Worm (Caenorhabditis elegans) whole organism, L3 larva: ENCODE results near the gene F10D2.10.

Source experiments
- ama-1 ChIP-seq: fragments of 150-350 bp; optimal IDR thresholded peaks from 2 replicates; lab custom pipeline; 2018
- ceh-9 ChIP-seq: sonication (generic microtip); optimal IDR thresholded peaks from 2 replicates; lab custom pipeline; 2018; ENCODE audit warnings: missing biosample characterization, missing genetic modification characterization
- egl-27 ChIP-seq: sonication (generic microtip); optimal IDR thresholded peaks from 4 replicates; lab custom pipeline; 2017; ENCODE audit warnings: missing biosample characterization, missing genetic modification reagents, missing genetic modification characterization
- elt-1 ChIP-seq: fragments of 150-350 bp; optimal IDR thresholded peaks from 2 replicates; lab custom pipeline; 2014; ENCODE audit warnings: missing biosample characterization, missing genetic modification characterization
- elt-3 ChIP-seq, 3 experiments: fragments of 150-350 bp in 1 of 3; sonication (generic microtip) in 2 of 3; optimal IDR thresholded peaks; 2 replicates in 2 of 3; 4 replicates in 1 of 3; lab custom pipeline; 2014 to 2017; ENCODE audit warnings: missing biosample characterization in 3 of 3, missing genetic modification characterization in 3 of 3
- eor-1 ChIP-seq, 2 experiments: fragments of 150-350 bp; optimal IDR thresholded peaks; 2 replicates each; lab custom pipeline; 2014 to 2018; ENCODE audit warnings: missing biosample characterization in 2 of 2, missing genetic modification characterization in 2 of 2
- fkh-10 ChIP-seq: sonication (generic microtip); optimal IDR thresholded peaks from 2 replicates; lab custom pipeline; 2017; ENCODE audit warnings: missing biosample characterization, missing genetic modification reagents, missing genetic modification characterization
- fkh-2 ChIP-seq: fragments of 150-350 bp; optimal IDR thresholded peaks from 2 replicates; lab custom pipeline; 2014; ENCODE audit warnings: missing biosample characterization, missing genetic modification reagents, missing genetic modification characterization
- fos-1 ChIP-seq: fragments of 150-350 bp; optimal IDR thresholded peaks from 2 replicates; lab custom pipeline; 2014; ENCODE audit warnings: missing biosample characterization, missing genetic modification characterization
- jun-1 ChIP-seq: fragments of 150-350 bp; optimal IDR thresholded peaks from 2 replicates; lab custom pipeline; 2014; ENCODE audit warnings: missing biosample characterization, missing genetic modification reagents, missing genetic modification characterization
- lin-15B ChIP-seq: fragments of 150-350 bp; optimal IDR thresholded peaks from 2 replicates; lab custom pipeline; 2014; ENCODE audit warnings: missing biosample characterization, missing genetic modification characterization
- lsy-12 ChIP-seq: sonication (generic microtip); optimal IDR thresholded peaks from 2 replicates; lab custom pipeline; 2016; ENCODE audit warnings: mild to moderate bottlenecking, missing genetic modification characterization, missing compliant biosample characterization
- mml-1 ChIP-seq: fragments of 150-350 bp; sonication (generic microtip); optimal IDR thresholded peaks from 3 replicates; lab custom pipeline; 2014; ENCODE audit warnings: missing biosample characterization, missing genetic modification characterization
- nfya-1 ChIP-seq: sonication (generic microtip); optimal IDR thresholded peaks from 2 replicates; lab custom pipeline; 2017; ENCODE audit warnings: missing genetic modification characterization, mild to moderate bottlenecking, missing compliant biosample characterization, antibody characterized with exemption, moderate library complexity; ENCODE audit not compliant: insufficient read depth
- nhr-12 ChIP-seq: fragments of 150-350 bp; optimal IDR thresholded peaks from 2 replicates; lab custom pipeline; 2014; ENCODE audit warnings: missing biosample characterization, missing genetic modification characterization
- nhr-23 ChIP-seq: fragments of 150-350 bp; optimal IDR thresholded peaks from 2 replicates; lab custom pipeline; 2014; ENCODE audit warnings: missing biosample characterization, missing genetic modification reagents, missing genetic modification characterization
- nhr-25 ChIP-seq: sonication (generic microtip); optimal IDR thresholded peaks from 2 replicates; lab custom pipeline; 2017; ENCODE audit warnings: missing biosample characterization, missing genetic modification characterization
- nhr-28 ChIP-seq: fragments of 150-350 bp; optimal IDR thresholded peaks from 2 replicates; lab custom pipeline; 2014; ENCODE audit warnings: missing biosample characterization, missing genetic modification characterization
- nhr-67 ChIP-seq: fragments of 150-350 bp; optimal IDR thresholded peaks from 2 replicates; lab custom pipeline; 2014; ENCODE audit warnings: missing biosample characterization, missing genetic modification characterization
- nhr-76 ChIP-seq: fragments of 150-350 bp; sonication (generic microtip); optimal IDR thresholded peaks from 5 replicates; lab custom pipeline; 2014; ENCODE audit warnings: missing biosample characterization, missing genetic modification characterization
- snpc-4 ChIP-seq: fragments of 150-350 bp; optimal IDR thresholded peaks from 2 replicates; lab custom pipeline; 2014; ENCODE audit warnings: missing biosample characterization, missing genetic modification characterization
- unc-39 ChIP-seq: sonication (generic microtip); optimal IDR thresholded peaks from 4 replicates; lab custom pipeline; 2017; ENCODE audit warnings: missing biosample characterization, missing genetic modification characterization
- unc-62 ChIP-seq: fragments of 150-350 bp; sonication (generic microtip); optimal IDR thresholded peaks from 4 replicates; lab custom pipeline; 2014; ENCODE audit warnings: missing biosample characterization, missing genetic modification reagents, missing genetic modification characterization
- zag-1 ChIP-seq: fragments of 150-350 bp; optimal IDR thresholded peaks from 2 replicates; lab custom pipeline; 2014; ENCODE audit warnings: missing biosample characterization, missing genetic modification characterization

The F10D2.10 gene

DNA sequence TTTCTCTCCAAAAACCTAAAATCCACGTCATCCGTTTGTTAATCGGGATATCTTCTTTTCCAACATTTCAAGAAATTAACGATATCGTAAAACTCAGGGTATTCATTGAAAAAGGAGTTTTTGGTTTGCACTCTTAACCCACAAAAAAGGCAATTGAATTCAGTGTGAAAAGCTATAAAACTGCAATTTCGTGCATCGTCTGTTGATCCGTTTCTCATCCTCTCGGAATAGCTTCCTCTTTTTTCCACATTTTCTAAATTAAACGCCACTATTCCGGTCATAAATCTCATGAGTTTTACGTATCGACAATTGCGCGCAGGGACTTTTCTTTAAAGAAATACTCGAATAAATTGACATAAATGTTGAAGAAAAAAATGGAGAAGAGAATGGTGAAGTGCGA, 43.8 kb downstream of the F10D2.10 start:
- TF ChIP-seq snpc-4 (tag; lab: Kevin White, UChicago), result no peak
- TF ChIP-seq ama-1 (lab: Kevin White, UChicago), result no peak
- no peak for TF ChIP-seq elt-3 (tag; optimal IDR thresholded peaks at IDR 0.05; lab: Kevin White, UChicago)
- TF ChIP-seq fkh-2 (tag; lab: Kevin White, UChicago), result no peak
- TF ChIP-seq elt-1 (tag; lab: Kevin White, UChicago), result no peak
- no peak for TF ChIP-seq lin-15B (tag; lab: Kevin White, UChicago)
- no peak for TF ChIP-seq nhr-76 (tag; lab: Kevin White, UChicago)
- no peak for TF ChIP-seq mml-1 (tag; lab: Kevin White, UChicago)
- TF ChIP-seq jun-1 (tag; lab: Kevin White, UChicago), result no peak
- TF ChIP-seq nhr-67 (tag; lab: Kevin White, UChicago), result no peak
- TF ChIP-seq eor-1 (tag; optimal IDR thresholded peaks at IDR 0.05; lab: Kevin White, UChicago), result no peak
- TF ChIP-seq nhr-23, result no peak
- no peak for TF ChIP-seq nhr-12 (tag; lab: Kevin White, UChicago)

DNA sequence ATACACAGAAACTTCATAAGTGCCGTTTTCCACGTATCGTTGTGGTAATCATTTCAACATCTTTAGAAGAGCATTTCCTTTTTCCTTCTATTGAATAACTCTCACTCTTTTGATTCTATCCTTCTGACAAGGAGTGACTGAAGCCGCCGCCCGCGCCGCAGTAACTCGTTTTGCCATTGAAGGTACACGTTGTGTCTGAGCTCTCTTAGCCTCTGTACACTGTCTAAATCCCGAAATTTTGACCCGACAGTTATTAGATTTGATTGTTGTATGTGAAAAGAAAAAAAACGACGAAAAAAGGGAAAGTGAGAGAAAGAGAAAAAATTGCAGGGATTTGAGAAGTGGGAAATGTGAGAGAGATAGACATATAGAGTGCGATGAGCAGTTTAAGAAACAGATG, 44.7 kb downstream of the F10D2.10 start:
- TF ChIP-seq snpc-4 (tag; lab: Kevin White, UChicago) (no peak), fkh-10 (GFP tag; lab: Kevin White, UChicago) (peak; percentile 76)

DNA sequence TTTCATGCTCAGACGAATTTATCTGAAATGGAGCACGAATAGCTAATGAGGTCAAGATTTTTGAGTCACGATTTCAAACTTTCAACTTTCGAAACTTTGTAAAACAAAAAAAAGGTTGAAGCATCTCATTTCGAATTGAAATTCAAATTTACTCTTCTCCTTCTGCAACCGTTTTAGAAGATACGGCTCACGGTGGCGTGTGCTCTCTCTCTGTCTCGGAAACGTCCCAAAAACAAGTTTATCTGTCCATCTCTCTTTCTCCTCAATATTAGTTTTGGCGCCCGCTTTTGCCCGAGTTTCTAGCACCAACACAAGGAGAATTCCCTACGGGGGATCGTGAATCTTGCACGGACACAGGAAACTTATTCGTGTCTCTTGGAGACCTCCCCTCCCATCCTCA, 45.6 kb downstream of the F10D2.10 start:
- TF ChIP-seq zag-1 (tag; lab: Kevin White, UChicago) (no peak), fkh-10 (GFP tag; lab: Kevin White, UChicago) (peak; percentile 21), unc-62 (GFP tag; lab: Kevin White, UChicago) (no peak), nhr-67 (tag; lab: Kevin White, UChicago) (no peak), mml-1 (tag; lab: Kevin White, UChicago) (no peak), elt-3 (tag; optimal IDR thresholded peaks at IDR 0.05; lab: Kevin White, UChicago) (no peak), lsy-12 (tag; lab: Kevin White, UChicago) (no peak), fkh-2 (tag; lab: Kevin White, UChicago) (no peak), nhr-28 (tag; lab: Kevin White, UChicago) (no peak)

DNA sequence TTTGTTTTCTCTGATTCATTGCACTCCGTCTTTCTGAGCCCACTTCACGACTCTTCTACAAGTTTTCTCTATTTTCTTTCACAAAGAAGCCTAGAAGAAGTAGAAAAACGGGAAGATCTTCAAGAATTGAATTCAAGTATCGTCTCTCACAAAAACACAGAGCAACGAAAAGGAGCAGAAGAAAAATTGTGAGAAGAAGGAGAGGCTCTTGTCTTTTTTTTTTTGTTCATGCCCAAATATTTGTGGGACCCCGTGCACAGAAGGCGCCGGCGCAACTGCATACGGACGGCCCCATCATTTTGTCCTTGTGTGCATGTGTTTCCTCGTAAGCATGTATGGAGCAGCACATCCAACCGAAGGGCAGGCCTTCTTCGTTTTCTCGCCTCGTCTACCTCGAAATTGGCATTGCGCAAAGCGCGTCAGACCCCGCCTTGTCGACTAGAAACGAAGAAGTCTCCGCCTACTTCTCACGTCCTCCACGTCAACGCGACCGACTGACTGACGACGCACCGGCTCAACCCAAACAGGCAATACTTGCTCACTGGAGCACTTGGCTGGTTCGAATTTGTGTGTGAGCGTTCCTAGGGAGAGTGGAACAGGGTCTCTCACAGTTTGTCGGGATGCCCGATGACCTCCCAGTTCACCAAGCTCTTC, 49.4 kb downstream of the F10D2.10 start:
- TF ChIP-seq egl-27 (tag; lab: Kevin White, UChicago) (no peak), fkh-10 (GFP tag; lab: Kevin White, UChicago) (peak; percentile 54), nhr-25 (tag; lab: Kevin White, UChicago) (no peak), fos-1 (tag; lab: Kevin White, UChicago) (no peak), ceh-9 (tag; lab: Kevin White, UChicago) (no peak), elt-3 (tag; optimal IDR thresholded peaks at IDR 0.05; lab: Kevin White, UChicago) (no peak), nfya-1 (tag; lab: Kevin White, UChicago) (no peak), snpc-4 (tag; lab: Kevin White, UChicago) (no peak), unc-39 (tag; lab: Kevin White, UChicago) (no peak)
